Worm (Caenorhabditis elegans) whole organism, L4 larva: Measurements from ENCODE around the gene ZK105.14.

Experiments used
- ceh-44 ChIP-seq: fragments of 200-800 bp; sonication (Bioruptor generic); IDR thresholded peaks from 2 replicates; pipeline ENCODE4 v1.3.6; 2022; ENCODE audit warnings: missing genetic modification reagents, missing genetic modification characterization, missing compliant biosample characterization
- jun-1 ChIP-seq: fragments of 150-350 bp; optimal IDR thresholded peaks from 2 replicates; lab custom pipeline; 2014; ENCODE audit warnings: missing biosample characterization, missing genetic modification reagents, missing genetic modification characterization
- lin-29 ChIP-seq: fragments of 200-800 bp; sonication (Bioruptor generic); IDR thresholded peaks from 2 replicates; pipeline ENCODE4 v1.3.6; 2022; ENCODE audit warnings: missing genetic modification reagents, missing genetic modification characterization, missing compliant biosample characterization
- lsy-2 ChIP-seq, 2 experiments: fragments of 150-350 bp in 1 of 2; sonication (generic microtip) in 1 of 2; optimal IDR thresholded peaks; 2 replicates each; lab custom pipeline; 2014 to 2017; ENCODE audit warnings: missing biosample characterization in 2 of 2, missing genetic modification characterization in 2 of 2
- mep-1 ChIP-seq: fragments of 150-350 bp; sonication (generic microtip); optimal IDR thresholded peaks from 3 replicates; lab custom pipeline; 2014; ENCODE audit warnings: missing biosample characterization, missing genetic modification characterization
- nhr-28 ChIP-seq: fragments of 150-350 bp; optimal IDR thresholded peaks from 2 replicates; lab custom pipeline; 2014; ENCODE audit warnings: missing biosample characterization, missing genetic modification characterization
- snpc-4 ChIP-seq: fragments of 150-350 bp; optimal IDR thresholded peaks from 2 replicates; lab custom pipeline; 2014; ENCODE audit warnings: missing biosample characterization, missing genetic modification characterization
- unc-62 ChIP-seq, 3 experiments: fragments of 150-350 bp in 1 of 3; sonication (generic microtip); optimal IDR thresholded peaks in 2 of 3; peaks in 1 of 3; 1 replicate in 1 of 3; 2 replicates in 2 of 3; lab custom pipeline; 2014 to 2017; ENCODE audit warnings: missing biosample characterization in 3 of 3, missing genetic modification characterization in 3 of 3, missing genetic modification reagents in 3 of 3, missing genotype in 1 of 3
- zfp-2 ChIP-seq: sonication (generic microtip); optimal IDR thresholded peaks from 2 replicates; lab custom pipeline; 2016; ENCODE audit warnings: mild to moderate bottlenecking, missing genetic modification characterization, missing compliant biosample characterization
- zfp-3 ChIP-seq: fragments of 200-800 bp; sonication (Bioruptor generic); conservative IDR thresholded peaks from 2 replicates; pipeline ENCODE4 v1.3.6; 2022; ENCODE audit warnings: missing genetic modification reagents, missing genetic modification characterization, missing compliant biosample characterization

ce11 chrV:7744068-7744467 lies 22.2 kb upstream of the ZK105.14 start:
- TF ChIP-seq lin-29 (no peak), mep-1 (peak; percentile 53), unc-62 (GFP tag; optimal IDR thresholded peaks at IDR 0.05 in 1 of 2; lab: Kevin White, UChicago) (peak in 1 of 2 experiments; percentile 96), unc-62 (tag; optimal IDR thresholded peaks at IDR 0.05; lab: Kevin White, UChicago) (no peak), lsy-2 (tag; optimal IDR thresholded peaks at IDR 0.05; lab: Kevin White, UChicago) (peak in 1 of 2 experiments; percentile 8), ceh-44 (GFP tag; lab: Robert Waterston, UW) (no peak), nhr-28 (tag; lab: Kevin White, UChicago) (peak; percentile 75), jun-1 (no peak), snpc-4 (tag; lab: Kevin White, UChicago) (no peak), zfp-2 (tag; lab: Kevin White, UChicago) (no peak), zfp-3 (GFP tag; lab: Robert Waterston, UW) (no peak)
